Worm (Caenorhabditis elegans) whole organism, L4 larva: ENCODE measurements around the gene C06G4.6.
A peak's percentile ranks its signal among the peaks of the same experiment; 100 is the strongest.

ENCODE experiments used
- F37D6.2 ChIP-seq: sonication (generic microtip); optimal IDR thresholded peaks from 2 replicates; lab custom pipeline; 2016; ENCODE audit warnings: mild to moderate bottlenecking, missing genetic modification characterization, missing compliant biosample characterization
- T26A8.4 ChIP-seq: fragments of 200-800 bp; sonication (Bioruptor generic); IDR thresholded peaks from 2 replicates; pipeline ENCODE4 v1.3.6; 2022; ENCODE audit warnings: missing genetic modification characterization, missing compliant biosample characterization
- Y75B8A.6 ChIP-seq: fragments of 200-800 bp; sonication (Bioruptor generic); IDR thresholded peaks from 2 replicates; pipeline ENCODE4 v1.3.6; 2022; ENCODE audit warnings: missing genetic modification reagents, missing genetic modification characterization, missing compliant biosample characterization
- aha-1 ChIP-seq: fragments of 150-350 bp; peaks from one replicate; lab custom pipeline; 2014; ENCODE audit warnings: missing biosample characterization, missing genetic modification characterization
- arid-1 ChIP-seq: fragments of 200-800 bp; sonication (Bioruptor generic); conservative IDR thresholded peaks from 2 replicates; pipeline ENCODE4 v1.3.6; 2022; ENCODE audit warnings: missing genetic modification reagents, missing genetic modification characterization, missing compliant biosample characterization
- attf-4 ChIP-seq: sonication (generic microtip); optimal IDR thresholded peaks from 3 replicates; lab custom pipeline; 2017; ENCODE audit warnings: missing biosample characterization, missing genetic modification characterization
- ceh-28 ChIP-seq: fragments of 150-350 bp; optimal IDR thresholded peaks from 2 replicates; lab custom pipeline; 2014; ENCODE audit warnings: missing biosample characterization, missing genetic modification reagents, missing genetic modification characterization
- ceh-32 ChIP-seq: sonication (generic microtip); optimal IDR thresholded peaks from 2 replicates; lab custom pipeline; 2016; ENCODE audit warnings: mild to moderate bottlenecking, missing genetic modification characterization, missing compliant biosample characterization; ENCODE audit not compliant: poor library complexity
- ceh-82 ChIP-seq: sonication (generic microtip); optimal IDR thresholded peaks from 2 replicates; lab custom pipeline; 2017; ENCODE audit warnings: missing biosample characterization, missing genetic modification characterization
- daf-16 ChIP-seq, 3 experiments: sonication (generic microtip); optimal IDR thresholded peaks; 2 replicates each; lab custom pipeline; 2016 to 2017; ENCODE audit warnings: missing genetic modification characterization in 3 of 3, missing genetic modification reagents in 3 of 3, mild to moderate bottlenecking in 2 of 3, missing compliant biosample characterization in 2 of 3, missing biosample characterization in 1 of 3, moderate library complexity in 1 of 3
- dpl-1 ChIP-seq: fragments of 150-350 bp; optimal IDR thresholded peaks from 2 replicates; lab custom pipeline; 2014; ENCODE audit warnings: missing biosample characterization, missing genetic modification reagents, missing genetic modification characterization
- duxl-1 ChIP-seq: sonication (generic microtip); optimal IDR thresholded peaks from 2 replicates; lab custom pipeline; 2016; ENCODE audit warnings: mild to moderate bottlenecking, missing genetic modification characterization, moderate library complexity, missing compliant biosample characterization; ENCODE audit not compliant: poor library complexity
- dve-1 ChIP-seq: sonication (generic microtip); optimal IDR thresholded peaks from 2 replicates; lab custom pipeline; 2017; ENCODE audit warnings: antibody characterized with exemption, mild to moderate bottlenecking, missing genetic modification characterization, missing compliant biosample characterization; ENCODE audit not compliant: insufficient read depth
- gei-8 ChIP-seq: fragments of 200-800 bp; sonication (Bioruptor generic); optimal IDR thresholded peaks from 2 replicates; lab custom pipeline; 2018; ENCODE audit warnings: mild to moderate bottlenecking, missing genetic modification characterization, missing compliant biosample characterization
- hif-1 ChIP-seq, 2 experiments: sonication (generic microtip); optimal IDR thresholded peaks; 2 replicates each; lab custom pipeline; 2016 to 2017; ENCODE audit warnings: missing compliant biosample characterization in 2 of 2, missing genetic modification characterization in 2 of 2, missing genetic modification reagents in 2 of 2, missing genotype in 2 of 2, mild to moderate bottlenecking in 1 of 2
- hlh-11 ChIP-seq: fragments of 200-800 bp; sonication (Bioruptor generic); optimal IDR thresholded peaks from 2 replicates; lab custom pipeline; 2018; ENCODE audit warnings: mild to moderate bottlenecking, missing genetic modification characterization, missing compliant biosample characterization
- hlh-30 ChIP-seq: sonication (generic microtip); optimal IDR thresholded peaks from 2 replicates; lab custom pipeline; 2017; ENCODE audit warnings: antibody characterized with exemption, mild to moderate bottlenecking, missing genetic modification characterization, missing compliant biosample characterization; ENCODE audit not compliant: insufficient read depth
- hmg-1.1 ChIP-seq: fragments of 200-800 bp; sonication (Bioruptor generic); IDR thresholded peaks from 2 replicates; pipeline ENCODE4 v1.3.6; 2022; ENCODE audit warnings: missing genetic modification reagents, missing genetic modification characterization, missing compliant biosample characterization
- lin-13 ChIP-seq: fragments of 150-350 bp; optimal IDR thresholded peaks from 2 replicates; lab custom pipeline; 2014; ENCODE audit warnings: missing biosample characterization, missing genetic modification reagents, missing genetic modification characterization
- lin-38 ChIP-seq: fragments of 200-800 bp; sonication (Bioruptor generic); IDR thresholded peaks from 2 replicates; pipeline ENCODE4 v1.3.6; 2022; ENCODE audit warnings: missing genetic modification reagents, missing genetic modification characterization, missing compliant biosample characterization
- lsy-2 ChIP-seq, 2 experiments: fragments of 150-350 bp in 1 of 2; sonication (generic microtip) in 1 of 2; optimal IDR thresholded peaks; 2 replicates each; lab custom pipeline; 2014 to 2017; ENCODE audit warnings: missing biosample characterization in 2 of 2, missing genetic modification characterization in 2 of 2
- madf-9 ChIP-seq: fragments of 200-800 bp; sonication (Bioruptor generic); conservative IDR thresholded peaks from 2 replicates; pipeline ENCODE4 v1.3.6; 2022; ENCODE audit warnings: missing genetic modification reagents, missing genetic modification characterization, missing compliant biosample characterization
- mdl-1 ChIP-seq, 2 experiments: fragments of 150-350 bp in 1 of 2; sonication (generic microtip) in 1 of 2; optimal IDR thresholded peaks; 2 replicates each; lab custom pipeline; 2014 to 2017; ENCODE audit warnings: missing biosample characterization in 2 of 2, missing genetic modification characterization in 2 of 2
- mdt-29 ChIP-seq: fragments of 200-800 bp; sonication (Bioruptor generic); IDR thresholded peaks from 2 replicates; pipeline ENCODE4 v1.3.6; 2022; ENCODE audit warnings: missing genetic modification reagents, missing genetic modification characterization, missing compliant biosample characterization
- mep-1 ChIP-seq: fragments of 150-350 bp; sonication (generic microtip); optimal IDR thresholded peaks from 3 replicates; lab custom pipeline; 2014; ENCODE audit warnings: missing biosample characterization, missing genetic modification characterization
- mes-2 ChIP-seq: sonication (generic microtip); optimal IDR thresholded peaks from 2 replicates; lab custom pipeline; 2016; ENCODE audit warnings: missing genotype, mild to moderate bottlenecking, missing genetic modification characterization, missing compliant biosample characterization; ENCODE audit not compliant: poor library complexity, severe bottlenecking
- mxl-3 ChIP-seq: fragments of 200-800 bp; sonication (Bioruptor generic); optimal IDR thresholded peaks from 2 replicates; lab custom pipeline; 2018; ENCODE audit warnings: mild to moderate bottlenecking, missing genetic modification characterization, missing compliant biosample characterization
- nhr-102 ChIP-seq: sonication (generic microtip); optimal IDR thresholded peaks from 2 replicates; lab custom pipeline; 2016; ENCODE audit warnings: mild to moderate bottlenecking, missing genetic modification characterization, moderate library complexity, missing compliant biosample characterization
- nhr-25 ChIP-seq: sonication (generic microtip); optimal IDR thresholded peaks from 2 replicates; lab custom pipeline; 2017; ENCODE audit warnings: missing genetic modification characterization, mild to moderate bottlenecking, missing compliant biosample characterization, antibody characterized with exemption, moderate library complexity, borderline replicate concordance; ENCODE audit not compliant: insufficient read depth
- nhr-28 ChIP-seq: fragments of 150-350 bp; optimal IDR thresholded peaks from 2 replicates; lab custom pipeline; 2014; ENCODE audit warnings: missing biosample characterization, missing genetic modification characterization
- nhr-42 ChIP-seq: fragments of 200-800 bp; sonication (Bioruptor generic); IDR thresholded peaks from 2 replicates; pipeline ENCODE4 v1.3.6; 2022; ENCODE audit warnings: missing genetic modification characterization, missing compliant biosample characterization
- nhr-48 ChIP-seq: sonication (generic microtip); optimal IDR thresholded peaks from 2 replicates; lab custom pipeline; 2016; ENCODE audit warnings: mild to moderate bottlenecking, missing genetic modification characterization, missing compliant biosample characterization
- nhr-6 ChIP-seq: fragments of 150-350 bp; optimal IDR thresholded peaks from 2 replicates; lab custom pipeline; 2014; ENCODE audit warnings: missing biosample characterization, missing genetic modification characterization
- nhr-77 ChIP-seq: fragments of 150-350 bp; optimal IDR thresholded peaks from 2 replicates; lab custom pipeline; 2014; ENCODE audit warnings: missing biosample characterization, missing genetic modification characterization
- pha-4 ChIP-seq, 2 experiments: fragments of 150-350 bp in 1 of 2; fragments of 200-800 bp in 1 of 2; sonication (Bioruptor generic) in 1 of 2; IDR thresholded peaks in 1 of 2; optimal IDR thresholded peaks in 1 of 2; 2 replicates each; pipeline versions ENCODE4 v1.3.6 to Lab custom; 2014 to 2022; ENCODE audit warnings: missing genetic modification characterization in 2 of 2, missing genetic modification reagents in 2 of 2, missing biosample characterization in 1 of 2, missing compliant biosample characterization in 1 of 2
- rbr-2 ChIP-seq: sonication (generic microtip); optimal IDR thresholded peaks from 2 replicates; lab custom pipeline; 2016; ENCODE audit warnings: missing genotype, missing genetic modification characterization, missing compliant biosample characterization
- saeg-2 ChIP-seq: fragments of 200-800 bp; sonication (Bioruptor generic); IDR thresholded peaks from 2 replicates; pipeline ENCODE4 v1.3.6; 2022; ENCODE audit warnings: missing genetic modification reagents, missing genetic modification characterization, missing compliant biosample characterization
- snpc-4 ChIP-seq: fragments of 150-350 bp; optimal IDR thresholded peaks from 2 replicates; lab custom pipeline; 2014; ENCODE audit warnings: missing biosample characterization, missing genetic modification characterization
- unc-130 ChIP-seq: sonication (generic microtip); optimal IDR thresholded peaks from 2 replicates; lab custom pipeline; 2016; ENCODE audit warnings: missing genetic modification reagents, missing genetic modification characterization, missing compliant biosample characterization
- vab-7 ChIP-seq: fragments of 200-800 bp; sonication (Bioruptor generic); IDR thresholded peaks from 2 replicates; pipeline ENCODE4 v1.3.6; 2022; ENCODE audit warnings: missing genetic modification reagents, missing genetic modification characterization, missing compliant biosample characterization
- ztf-7 ChIP-seq: fragments of 150-350 bp; optimal IDR thresholded peaks from 2 replicates; lab custom pipeline; 2014; ENCODE audit warnings: missing biosample characterization, missing genetic modification characterization

C06G4.6 gene

ce11 chrIII:8020823-8021332, 16.7 kb downstream of the C06G4.6 start, which contains the start of gene lin-36:
Gene lin-36 (minus strand): TSS chrIII:8020873.
- TF ChIP-seq hlh-11 (tag; lab: Kevin White, UChicago) (peak; percentile 91), Y75B8A.6 (GFP tag; lab: Robert Waterston, UW) (no peak), lsy-2 (tag; optimal IDR thresholded peaks at IDR 0.05; lab: Kevin White, UChicago) (peak in 1 of 2 experiments; percentile 90), duxl-1 (tag; lab: Kevin White, UChicago) (no peak), ceh-82 (tag; lab: Kevin White, UChicago) (no peak), vab-7 (GFP tag; lab: Robert Waterston, UW) (0 out of 2 replicates have a peak, but pooled peaks have one; percentile 25), arid-1 (GFP tag; lab: Robert Waterston, UW) (peak; percentile 43; the same call in 1 of the 2 replicates), mdt-29 (GFP tag; lab: Robert Waterston, UW) (0 out of 2 replicates have a peak, but pooled peaks have one; percentile 18), rbr-2 (peak; percentile 57), ztf-7 (tag; lab: Kevin White, UChicago) (no peak), nhr-48 (tag; lab: Kevin White, UChicago) (no peak), F37D6.2 (tag; lab: Kevin White, UChicago) (peak; percentile 24), mep-1 (peak; percentile 79), aha-1 (tag; lab: Kevin White, UChicago) (peak; percentile 6), nhr-102 (tag; lab: Kevin White, UChicago) (no peak), dpl-1 (GFP tag; lab: Kevin White, UChicago) (peak; percentile 89), ceh-28 (tag; lab: Kevin White, UChicago) (peak; percentile 58), mxl-3 (peak; percentile 62), hmg-1.1 (GFP tag; lab: Robert Waterston, UW) (peak; percentile 70), gei-8 (GFP tag; lab: Kevin White, UChicago) (no peak), nhr-6 (tag; lab: Kevin White, UChicago) (peak; percentile 87), lin-13 (GFP tag; lab: Kevin White, UChicago) (peak; percentile 84), nhr-42 (GFP tag; lab: Robert Waterston, UW) (0 out of 2 replicates have a peak, but pooled peaks have one; percentile 20), attf-4 (no peak), dve-1 (tag; lab: Kevin White, UChicago) (peak; percentile 78), lin-38 (GFP tag; lab: Robert Waterston, UW) (peak; percentile 71), unc-130 (GFP tag; lab: Kevin White, UChicago) (peak; percentile 17), daf-16 (GFP tag; optimal IDR thresholded peaks at IDR 0.05; lab: Kevin White, UChicago) (no peak), daf-16 (tag; optimal IDR thresholded peaks at IDR 0.05; lab: Kevin White, UChicago) (peak; percentile 51), snpc-4 (tag; lab: Kevin White, UChicago) (no peak), nhr-25 (tag; lab: Kevin White, UChicago) (peak; percentile 11), nhr-28 (tag; lab: Kevin White, UChicago) (peak; percentile 68), ceh-32 (tag; lab: Kevin White, UChicago) (no peak), mes-2 (tag; lab: Kevin White, UChicago) (peak; percentile 91), nhr-77 (tag; lab: Kevin White, UChicago) (peak; percentile 17), mdl-1 (tag; optimal IDR thresholded peaks at IDR 0.05; lab: Kevin White, UChicago) (peak in 1 of 2 experiments; percentile 14), madf-9 (GFP tag; lab: Robert Waterston, UW) (0 out of 2 replicates have a peak, but pooled peaks have one; percentile 21), pha-4 (GFP tag; IDR thresholded peaks at IDR 0.05; lab: Robert Waterston, UW) (no peak), pha-4 (tag; optimal IDR thresholded peaks at IDR 0.05; lab: Kevin White, UChicago) (peak; percentile 74), hif-1 (tag; optimal IDR thresholded peaks at IDR 0.05; lab: Kevin White, UChicago) (peak in 1 of 2 experiments; percentile 58), hlh-30 (tag; lab: Kevin White, UChicago) (peak; percentile 78), T26A8.4 (GFP tag; lab: Robert Waterston, UW) (peak; percentile 56), saeg-2 (GFP tag; lab: Robert Waterston, UW) (no peak)
- TF ChIP-seq, all 104 proteins: peak for 30
